Fruit fly (Drosophila melanogaster): ENCODE data around the gene Uch.
A peak's percentile ranks its signal among the peaks of the same experiment; 100 is the strongest.

Uch gene

dm6 chr2L:2165238-2165577 is 48.8 kb downstream of the Uch start:
- TF ChIP-seq tj (GFP tag; optimal IDR thresholded peaks at IDR 0.05) (no peak), Crg-1 (GFP tag; optimal IDR thresholded peaks at IDR 0.05) (no peak), CG5204 (GFP tag; optimal IDR thresholded peaks at IDR 0.05) (no peak), CG7045 (GFP tag; optimal IDR thresholded peaks at IDR 0.05) (no peak), cic (GFP tag; optimal IDR thresholded peaks at IDR 0.05) (no peak), CG7101 (tag; optimal IDR thresholded peaks at IDR 0.05) (no peak), CG14711 (tag; optimal IDR thresholded peaks at IDR 0.05) (no peak)

- TF ChIP-seq cnc (optimal IDR thresholded peaks at IDR 0.05) (no peak), Hr96 (GFP tag; optimal IDR thresholded peaks at IDR 0.05) (no peak), Crg-1 (GFP tag; optimal IDR thresholded peaks at IDR 0.05) (no peak), CG7101 (tag; optimal IDR thresholded peaks at IDR 0.05) (no peak), kay (GFP tag; ENCODE audit: borderline replicate concordance) (no peak), CG1620 (GFP tag; optimal IDR thresholded peaks at IDR 0.05) (no peak), pad (GFP tag; optimal IDR thresholded peaks at IDR 0.05) (peak; percentile 3)
Measured at dm6 chr2L:2164520-2165237, 49.3 kb downstream of the Uch start.

DNA sequence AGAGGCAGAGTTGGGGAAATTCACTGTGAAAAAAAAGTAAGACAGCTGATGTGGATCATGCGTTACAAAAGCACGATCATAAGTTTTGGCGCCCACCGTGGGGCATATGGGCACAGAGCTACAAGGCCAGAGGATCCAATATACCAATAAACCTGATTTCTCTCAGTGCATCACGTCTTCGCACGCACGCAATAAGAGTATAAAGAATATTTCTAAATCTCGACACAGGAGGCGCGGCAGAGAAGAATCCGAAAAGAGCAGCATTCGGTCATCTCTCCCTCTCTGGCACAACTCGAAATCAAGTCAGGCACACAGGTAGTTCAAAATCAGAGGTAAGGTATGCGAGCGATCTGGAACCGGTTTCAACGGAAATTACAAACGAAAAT is 50.5 kb downstream of the Uch start:
- TF ChIP-seq Crg-1 (GFP tag; optimal IDR thresholded peaks at IDR 0.05) (no peak), CG7101 (tag; optimal IDR thresholded peaks at IDR 0.05) (no peak), pad (GFP tag; optimal IDR thresholded peaks at IDR 0.05) (no peak), CG12768 (GFP tag; optimal IDR thresholded peaks at IDR 0.05) (no peak), cnc (optimal IDR thresholded peaks at IDR 0.05) (no peak), CG5204 (GFP tag; optimal IDR thresholded peaks at IDR 0.05) (no peak), CG7045 (GFP tag; optimal IDR thresholded peaks at IDR 0.05) (no peak), CG1620 (GFP tag; optimal IDR thresholded peaks at IDR 0.05) (no peak), bab1 (GFP tag; optimal IDR thresholded peaks at IDR 0.05) (no peak), kay (GFP tag; ENCODE audit: borderline replicate concordance) (no peak), toe (GFP tag; optimal IDR thresholded peaks at IDR 0.05) (no peak), Hr96 (GFP tag; optimal IDR thresholded peaks at IDR 0.05) (no peak), tj (GFP tag; optimal IDR thresholded peaks at IDR 0.05) (no peak), Mnt (GFP tag; optimal IDR thresholded peaks at IDR 0.05) (no peak), CG11617 (GFP tag; optimal IDR thresholded peaks at IDR 0.05) (no peak), Clk (GFP tag; optimal IDR thresholded peaks at IDR 0.05) (no peak), cic (GFP tag; optimal IDR thresholded peaks at IDR 0.05) (no peak), CG33017 (tag; optimal IDR thresholded peaks at IDR 0.05) (no peak), ovo (GFP tag; optimal IDR thresholded peaks at IDR 0.05) (no peak)
